Worm (Caenorhabditis elegans) whole organism, L4 larva: ENCODE results near the gene B0250.5.

ENCODE experiments used
- ceh-20 ChIP-seq: fragments of 200-800 bp; sonication (Bioruptor generic); IDR thresholded peaks from 2 replicates; pipeline ENCODE4 v1.3.6; 2022; ENCODE audit warnings: missing genetic modification reagents, missing genetic modification characterization, missing compliant biosample characterization
- daf-12 ChIP-seq: fragments of 150-350 bp; optimal IDR thresholded peaks from 2 replicates; lab custom pipeline; 2014; ENCODE audit warnings: missing biosample characterization, missing genetic modification reagents, missing genetic modification characterization

ce11 chrV:20460808-20461207, 32.9 kb upstream of the B0250.5 start, which contains the start of gene B0250.18:
- no peak for TF ChIP-seq daf-12 (tag; lab: Kevin White, UChicago)
- no peak for TF ChIP-seq ceh-20 (GFP tag; lab: Robert Waterston, UW)
